Fruit fly (Drosophila melanogaster) whole organism, prepupa: Measurements from ENCODE around the gene CG15044.

Experiments used
- Blimp-1 ChIP-seq: fragments of 200-800 bp; sonication (Bioruptor generic); optimal IDR thresholded peaks from 3 replicates; lab custom pipeline; 2017; ENCODE audit warnings: missing biosample characterization, missing genetic modification characterization, mild to moderate bottlenecking, moderate library complexity, missing genetic modification reagents
- CG10631 ChIP-seq: fragments of 200-800 bp; sonication (Bioruptor generic); optimal IDR thresholded peaks from 2 replicates; lab custom pipeline; 2016; ENCODE audit warnings: missing biosample characterization, missing genetic modification characterization
- CG10669 ChIP-seq: fragments of 200-800 bp; sonication (Bioruptor generic); optimal IDR thresholded peaks from 3 replicates; lab custom pipeline; 2018; ENCODE audit warnings: missing biosample characterization, mild to moderate bottlenecking, missing genetic modification characterization, moderate library complexity
- CG11294 ChIP-seq: fragments of 200-800 bp; sonication (Bioruptor generic); IDR thresholded peaks from 2 replicates; pipeline ENCODE4 v1.3.6; 2022; ENCODE audit warnings: missing biosample characterization, missing genetic modification characterization
- CG11762 ChIP-seq: fragments of 200-800 bp; sonication (Bioruptor generic); optimal IDR thresholded peaks from 3 replicates; lab custom pipeline; 2016; ENCODE audit warnings: missing biosample characterization, missing genetic modification characterization; ENCODE audit not compliant: insufficient read depth
- CG15336 ChIP-seq: fragments of 200-800 bp; sonication (Bioruptor generic); IDR thresholded peaks from 2 replicates; pipeline ENCODE4 v1.3.6; 2022; ENCODE audit warnings: missing biosample characterization, missing genetic modification characterization
- CG1621 ChIP-seq: fragments of 200-800 bp; sonication (Bioruptor generic); optimal IDR thresholded peaks from 3 replicates; lab custom pipeline; 2018; ENCODE audit warnings: missing biosample characterization, mild to moderate bottlenecking, missing genetic modification characterization
- CG16779 ChIP-seq: fragments of 200-800 bp; sonication (Bioruptor generic); optimal IDR thresholded peaks from 3 replicates; lab custom pipeline; 2017; ENCODE audit warnings: missing biosample characterization, mild to moderate bottlenecking, missing genetic modification characterization
- CG3032 ChIP-seq: fragments of 200-800 bp; optimal IDR thresholded peaks from 2 replicates; lab custom pipeline; 2019; ENCODE audit warnings: missing biosample characterization, mild to moderate bottlenecking, missing genetic modification characterization, moderate library complexity
- CG31627 ChIP-seq: fragments of 200-800 bp; sonication (Bioruptor generic); optimal IDR thresholded peaks from 3 replicates; lab custom pipeline; 2016; ENCODE audit warnings: missing biosample characterization, missing genetic modification characterization
- CG32006 ChIP-seq: fragments of 200-800 bp; sonication (Bioruptor generic); optimal IDR thresholded peaks from 3 replicates; lab custom pipeline; 2017; ENCODE audit warnings: missing biosample characterization, mild to moderate bottlenecking, missing genetic modification characterization
- CG34406 ChIP-seq: fragments of 200-800 bp; sonication (Bioruptor generic); optimal IDR thresholded peaks from 3 replicates; lab custom pipeline; 2016; ENCODE audit warnings: missing biosample characterization, missing genetic modification characterization
- CG3919 ChIP-seq: fragments of 200-800 bp; sonication (Bioruptor generic); optimal IDR thresholded peaks from 3 replicates; lab custom pipeline; 2016; ENCODE audit warnings: missing biosample characterization, missing genetic modification characterization
- CG4318 ChIP-seq: fragments of 200-800 bp; sonication (Bioruptor generic); optimal IDR thresholded peaks from 3 replicates; lab custom pipeline; 2017; ENCODE audit warnings: missing biosample characterization, mild to moderate bottlenecking, missing genetic modification characterization
- CG6163 ChIP-seq: fragments of 200-800 bp; sonication (Bioruptor generic); IDR thresholded peaks from 3 replicates; pipeline ENCODE4 v1.3.6; 2022; ENCODE audit warnings: missing biosample characterization, missing genetic modification characterization
- CG6276 ChIP-seq: fragments of 200-800 bp; sonication (Bioruptor generic); optimal IDR thresholded peaks from 2 replicates; lab custom pipeline; 2017; ENCODE audit warnings: missing biosample characterization, mild to moderate bottlenecking, missing genetic modification characterization
- CG6792 ChIP-seq: fragments of 200-800 bp; sonication (Bioruptor generic); optimal IDR thresholded peaks from 3 replicates; lab custom pipeline; 2016; ENCODE audit warnings: missing biosample characterization, missing genetic modification characterization
- CG6808 ChIP-seq: fragments of 200-800 bp; sonication (Bioruptor generic); optimal IDR thresholded peaks from 3 replicates; lab custom pipeline; 2017; ENCODE audit warnings: missing biosample characterization, missing genetic modification characterization, mild to moderate bottlenecking, moderate library complexity, missing genetic modification reagents
- CG6854 ChIP-seq: fragments of 200-800 bp; sonication (Bioruptor generic); optimal IDR thresholded peaks from 2 replicates; lab custom pipeline; 2017; ENCODE audit warnings: missing biosample characterization, mild to moderate bottlenecking, missing genetic modification characterization
- CG7368 ChIP-seq: fragments of 200-800 bp; sonication (Bioruptor generic); optimal IDR thresholded peaks from 3 replicates; lab custom pipeline; 2016; ENCODE audit warnings: missing biosample characterization, missing genetic modification characterization
- CG8119 ChIP-seq: fragments of 200-800 bp; sonication (Bioruptor generic); IDR thresholded peaks from 3 replicates; pipeline ENCODE4 v1.3.6; 2022; ENCODE audit warnings: missing biosample characterization, missing genetic modification characterization
- CG8319 ChIP-seq: fragments of 200-800 bp; sonication (Bioruptor generic); optimal IDR thresholded peaks from 3 replicates; lab custom pipeline; 2016; ENCODE audit warnings: missing biosample characterization, missing genetic modification characterization
- CG8632 ChIP-seq: fragments of 200-800 bp; sonication (Bioruptor generic); optimal IDR thresholded peaks from 3 replicates; lab custom pipeline; 2016; ENCODE audit warnings: missing biosample characterization, missing genetic modification characterization
- CG9139 ChIP-seq: fragments of 200-800 bp; sonication (Bioruptor generic); optimal IDR thresholded peaks from 3 replicates; lab custom pipeline; 2017; ENCODE audit warnings: missing biosample characterization, mild to moderate bottlenecking, missing genetic modification characterization
- Eip75B ChIP-seq: fragments of 200-800 bp; sonication (Bioruptor generic); optimal IDR thresholded peaks from 3 replicates; lab custom pipeline; 2016; ENCODE audit warnings: missing biosample characterization, missing genetic modification characterization
- Eip78C ChIP-seq: fragments of 200-800 bp; sonication (Bioruptor generic); peaks from one replicate; lab custom pipeline; 2016; ENCODE audit warnings: missing biosample characterization, missing genetic modification characterization
- Eip93F ChIP-seq: fragments of 200-800 bp; sonication (Bioruptor generic); optimal IDR thresholded peaks from 2 replicates; lab custom pipeline; 2016; ENCODE audit warnings: missing biosample characterization, mild to moderate bottlenecking, missing genetic modification characterization
- Ets21C ChIP-seq: fragments of 200-800 bp; sonication (Bioruptor generic); optimal IDR thresholded peaks from 3 replicates; lab custom pipeline; 2016; ENCODE audit warnings: missing biosample characterization, missing genetic modification characterization
- Ets96B ChIP-seq: fragments of 200-800 bp; optimal IDR thresholded peaks from 2 replicates; lab custom pipeline; 2019; ENCODE audit warnings: missing biosample characterization, mild to moderate bottlenecking, missing genetic modification characterization, moderate library complexity
- Gug ChIP-seq: fragments of 200-800 bp; sonication (Bioruptor generic); IDR thresholded peaks from 2 replicates; pipeline ENCODE4 v1.3.6; 2022; ENCODE audit warnings: missing biosample characterization, missing genetic modification characterization
- Hr39 ChIP-seq: fragments of 200-800 bp; sonication (Bioruptor generic); optimal IDR thresholded peaks from 2 replicates; lab custom pipeline; 2016; ENCODE audit warnings: missing biosample characterization, missing genetic modification characterization
- Hr4 ChIP-seq: fragments of 200-800 bp; sonication (Bioruptor generic); optimal IDR thresholded peaks from 3 replicates; lab custom pipeline; 2016; ENCODE audit warnings: missing biosample characterization, missing genetic modification characterization
- Lpt ChIP-seq: fragments of 200-800 bp; sonication (Bioruptor generic); optimal IDR thresholded peaks from 3 replicates; lab custom pipeline; 2016; ENCODE audit warnings: missing biosample characterization, missing genetic modification characterization
- Met ChIP-seq: fragments of 200-800 bp; sonication (Bioruptor generic); optimal IDR thresholded peaks from 3 replicates; lab custom pipeline; 2016; ENCODE audit warnings: missing biosample characterization, missing genetic modification characterization
- Smox ChIP-seq: fragments of 200-800 bp; sonication (Bioruptor generic); optimal IDR thresholded peaks from 3 replicates; lab custom pipeline; 2016; ENCODE audit warnings: missing biosample characterization, missing genetic modification characterization
- Sox102F ChIP-seq: fragments of 200-800 bp; sonication (Bioruptor generic); optimal IDR thresholded peaks from 2 replicates; lab custom pipeline; 2016; ENCODE audit warnings: missing biosample characterization, mild to moderate bottlenecking, missing genetic modification characterization
- Sox14 ChIP-seq: fragments of 200-800 bp; sonication (Bioruptor generic); optimal IDR thresholded peaks from 3 replicates; lab custom pipeline; 2016; ENCODE audit warnings: missing biosample characterization, missing genetic modification characterization
- Sox15 ChIP-seq: fragments of 200-800 bp; sonication (Bioruptor generic); optimal IDR thresholded peaks from 3 replicates; lab custom pipeline; 2016; ENCODE audit warnings: missing biosample characterization, missing genetic modification characterization
- achi ChIP-seq: fragments of 200-800 bp; sonication (Bioruptor generic); optimal IDR thresholded peaks from 3 replicates; lab custom pipeline; 2016; ENCODE audit warnings: missing biosample characterization, missing genetic modification characterization
- cyc ChIP-seq: fragments of 200-800 bp; sonication (Bioruptor generic); optimal IDR thresholded peaks from 3 replicates; lab custom pipeline; 2016; ENCODE audit warnings: missing biosample characterization, missing genetic modification characterization
- dac ChIP-seq: fragments of 200-800 bp; sonication (Bioruptor generic); optimal IDR thresholded peaks from 2 replicates; lab custom pipeline; 2017; ENCODE audit warnings: missing biosample characterization, mild to moderate bottlenecking, missing genetic modification characterization
- dsx ChIP-seq: fragments of 200-800 bp; optimal IDR thresholded peaks from 3 replicates; lab custom pipeline; 2019; ENCODE audit warnings: missing biosample characterization, mild to moderate bottlenecking, missing genetic modification characterization, moderate library complexity; ENCODE audit not compliant: poor library complexity, severe bottlenecking
- eg ChIP-seq: fragments of 200-800 bp; sonication (Bioruptor generic); IDR thresholded peaks from 3 replicates; pipeline ENCODE4 v1.3.6; 2022; ENCODE audit warnings: missing biosample characterization, missing genetic modification characterization
- fd59A ChIP-seq: fragments of 200-800 bp; sonication (Bioruptor generic); optimal IDR thresholded peaks from 2 replicates; lab custom pipeline; 2017; ENCODE audit warnings: missing biosample characterization, mild to moderate bottlenecking, missing genetic modification characterization, missing genetic modification reagents
- fd85E ChIP-seq: fragments of 200-800 bp; sonication (Bioruptor generic); optimal IDR thresholded peaks from 3 replicates; lab custom pipeline; 2016; ENCODE audit warnings: missing biosample characterization, missing genetic modification characterization
- fkh ChIP-seq: fragments of 200-800 bp; sonication (Bioruptor generic); optimal IDR thresholded peaks from 3 replicates; lab custom pipeline; 2017; ENCODE audit warnings: missing biosample characterization, mild to moderate bottlenecking, missing genetic modification characterization, moderate library complexity
- net ChIP-seq: fragments of 200-800 bp; sonication (Bioruptor generic); optimal IDR thresholded peaks from 3 replicates; lab custom pipeline; 2016; ENCODE audit warnings: missing biosample characterization, missing genetic modification characterization
- pdm3 ChIP-seq: fragments of 200-800 bp; sonication (Bioruptor generic); optimal IDR thresholded peaks from 3 replicates; lab custom pipeline; 2016; ENCODE audit warnings: missing biosample characterization, missing genetic modification characterization
- spab ChIP-seq: fragments of 200-800 bp; sonication (Bioruptor generic); optimal IDR thresholded peaks from 2 replicates; lab custom pipeline; 2017; ENCODE audit warnings: missing biosample characterization, mild to moderate bottlenecking, missing genetic modification characterization, missing genetic modification reagents
- ss ChIP-seq, 2 experiments: fragments of 200-800 bp; sonication (Bioruptor generic); optimal IDR thresholded peaks; 2 replicates in 1 of 2; 3 replicates in 1 of 2; lab custom pipeline; 2017 to 2018; ENCODE audit warnings: mild to moderate bottlenecking in 2 of 2, missing biosample characterization in 2 of 2, missing genetic modification characterization in 2 of 2, moderate library complexity in 1 of 2
- svp ChIP-seq: fragments of 200-800 bp; sonication (Bioruptor generic); peaks from one replicate; lab custom pipeline; 2016; ENCODE audit warnings: missing biosample characterization, missing genetic modification characterization
- topi ChIP-seq: fragments of 200-800 bp; sonication (Bioruptor generic); optimal IDR thresholded peaks from 3 replicates; lab custom pipeline; 2016; ENCODE audit warnings: missing biosample characterization, missing genetic modification characterization
- vri ChIP-seq: fragments of 200-800 bp; sonication (Bioruptor generic); optimal IDR thresholded peaks from 3 replicates; lab custom pipeline; 2016; ENCODE audit warnings: missing biosample characterization, mild to moderate bottlenecking, missing genetic modification characterization

Gene CG15044

DNA sequence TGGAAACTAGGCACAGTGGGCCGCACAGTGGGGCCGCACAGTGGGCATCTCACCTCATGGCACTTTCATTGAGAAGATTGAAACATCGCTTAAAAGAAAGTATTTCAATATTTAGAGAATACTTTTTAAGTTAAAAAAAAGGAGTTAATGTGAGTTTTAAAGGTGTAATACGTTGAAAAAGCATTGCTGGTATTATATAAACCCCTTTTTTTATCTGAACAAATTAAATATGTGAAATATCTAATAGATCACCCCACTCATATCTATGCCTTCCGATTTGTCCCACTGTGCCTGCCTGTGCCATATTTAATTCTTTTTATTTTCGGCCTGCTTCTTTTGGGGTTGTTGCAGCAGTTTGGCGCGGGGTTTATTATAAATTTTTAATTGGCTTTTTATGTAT, 41.5 kb upstream of the CG15044 start:
- TF ChIP-seq Sox14 (GFP tag; lab: Kevin White, UChicago) (peak; percentile 23), fd85E (GFP tag; lab: Kevin White, UChicago) (no peak), Hr4 (GFP tag; lab: Kevin White, UChicago) (no peak), Ets21C (GFP tag; lab: Kevin White, UChicago) (no peak), cyc (GFP tag; lab: Kevin White, UChicago) (no peak), CG10669 (no peak), CG34406 (GFP tag; lab: Kevin White, UChicago) (peak; percentile 11), achi (GFP tag; lab: Kevin White, UChicago) (peak; percentile 23), CG8632 (GFP tag; lab: Kevin White, UChicago) (peak; percentile 25), CG8319 (GFP tag; lab: Kevin White, UChicago) (no peak), Gug (GFP tag; lab: Robert Waterston, UW) (no peak), CG1621 (no peak), CG6854 (GFP tag; lab: Kevin White, UChicago) (no peak), Eip75B (GFP tag; lab: Kevin White, UChicago) (no peak), vri (GFP tag; lab: Kevin White, UChicago) (no peak), CG11294 (no peak), CG32006 (GFP tag; lab: Kevin White, UChicago) (peak; percentile 13), CG4318 (GFP tag; lab: Kevin White, UChicago) (no peak), CG16779 (tag; lab: Kevin White, UChicago) (no peak), Ets96B (tag; lab: Kevin White, UChicago) (no peak), CG6808 (GFP tag; lab: Kevin White, UChicago) (peak; percentile 5), Eip78C (GFP tag; lab: Kevin White, UChicago) (peak; percentile 84), Blimp-1 (GFP tag; lab: Kevin White, UChicago) (no peak), dsx (GFP tag; lab: Kevin White, UChicago) (no peak), svp (GFP tag; lab: Kevin White, UChicago) (peak; percentile 80), CG10631 (GFP tag; lab: Kevin White, UChicago) (no peak), CG6163 (GFP tag; lab: Robert Waterston, UW) (no peak), CG6276 (GFP tag; lab: Kevin White, UChicago) (no peak), Lpt (no peak), CG9139 (no peak), Eip93F (GFP tag; lab: Kevin White, UChicago) (no peak), ss (GFP tag; optimal IDR thresholded peaks at IDR 0.05; lab: Kevin White, UChicago) (no peak), CG15336 (GFP tag; lab: Robert Waterston, UW) (no peak), eg (GFP tag; lab: Robert Waterston, UW) (no peak), Smox (peak; percentile 36), spab (GFP tag; lab: Kevin White, UChicago) (no peak), CG3032 (no peak), CG11762 (GFP tag; lab: Kevin White, UChicago) (no peak), dac (GFP tag; lab: Kevin White, UChicago) (no peak), CG31627 (GFP tag; lab: Kevin White, UChicago) (peak; percentile 19), net (no peak), CG3919 (GFP tag; lab: Kevin White, UChicago) (peak; percentile 3), CG8119 (GFP tag; lab: Robert Waterston, UW) (no peak), Met (GFP tag; lab: Kevin White, UChicago) (peak; percentile 5), Hr39 (GFP tag; lab: Kevin White, UChicago) (peak; percentile 20), CG7368 (GFP tag; lab: Kevin White, UChicago) (no peak), Sox15 (no peak), fd59A (no peak), CG6792 (GFP tag; lab: Kevin White, UChicago) (peak; percentile 10), pdm3 (GFP tag; lab: Kevin White, UChicago) (peak; percentile 18), fkh (GFP tag; lab: Kevin White, UChicago) (no peak), topi (GFP tag; lab: Kevin White, UChicago) (peak; percentile 39), Sox102F (GFP tag; lab: Kevin White, UChicago) (peak; percentile 16)
